Fruit fly (Drosophila melanogaster) whole organism, pupa: Measurements from ENCODE around the gene Gr93a.
A peak's percentile ranks its signal among the peaks of the same experiment; 100 is the strongest.

Experiments used
- CG10348 ChIP-seq: fragments of 200-800 bp; sonication (Bioruptor generic); IDR thresholded peaks from 2 replicates; pipeline ENCODE4 v1.3.6; 2022; ENCODE audit warnings: missing biosample characterization, missing genetic modification characterization
- CG12605 ChIP-seq: fragments of 200-800 bp; sonication (Bioruptor generic); IDR thresholded peaks from 2 replicates; pipeline ENCODE4 v1.3.6; 2022; ENCODE audit warnings: missing biosample characterization, missing genetic modification characterization
- CG13204 ChIP-seq: fragments of 200-800 bp; sonication (Bioruptor generic); optimal IDR thresholded peaks from 2 replicates; lab custom pipeline; 2018; ENCODE audit warnings: missing biosample characterization, mild to moderate bottlenecking, missing genetic modification characterization, moderate library complexity
- CG14655 ChIP-seq: fragments of 200-800 bp; sonication (Bioruptor generic); optimal IDR thresholded peaks from 3 replicates; lab custom pipeline; 2017; ENCODE audit warnings: mild to moderate bottlenecking, missing biosample characterization, missing genetic modification reagents, missing genetic modification characterization
- CG15710 ChIP-seq: fragments of 200-800 bp; sonication (Bioruptor generic); optimal IDR thresholded peaks from 2 replicates; lab custom pipeline; 2018; ENCODE audit warnings: missing biosample characterization, mild to moderate bottlenecking, missing genetic modification characterization, moderate library complexity
- CG17806 ChIP-seq: fragments of 200-800 bp; sonication (Bioruptor generic); optimal IDR thresholded peaks from 2 replicates; lab custom pipeline; 2018; ENCODE audit warnings: missing biosample characterization, mild to moderate bottlenecking, missing genetic modification characterization, moderate library complexity
- CG32121 ChIP-seq: fragments of 200-800 bp; sonication (Bioruptor generic); IDR thresholded peaks from 2 replicates; pipeline ENCODE4 v1.3.6; 2022; ENCODE audit warnings: missing biosample characterization, missing genetic modification characterization
- CG34367 ChIP-seq: fragments of 200-800 bp; sonication (Bioruptor generic); optimal IDR thresholded peaks from 2 replicates; lab custom pipeline; 2018; ENCODE audit warnings: missing biosample characterization, mild to moderate bottlenecking, missing genetic modification characterization
- CG4496 ChIP-seq: fragments of 200-800 bp; sonication (Bioruptor generic); IDR thresholded peaks from 3 replicates; pipeline ENCODE4 v1.3.6; 2022; ENCODE audit warnings: missing biosample characterization, missing genetic modification characterization
- CG8159 ChIP-seq: fragments of 200-800 bp; sonication (Bioruptor generic); optimal IDR thresholded peaks from 3 replicates; lab custom pipeline; 2018; ENCODE audit warnings: missing biosample characterization, mild to moderate bottlenecking, missing genetic modification characterization, moderate library complexity
- CG8301 ChIP-seq: fragments of 200-800 bp; sonication (Bioruptor generic); optimal IDR thresholded peaks from 2 replicates; lab custom pipeline; 2018; ENCODE audit warnings: missing biosample characterization, mild to moderate bottlenecking, missing genetic modification characterization
- CG9948 ChIP-seq: fragments of 200-800 bp; sonication (Bioruptor generic); optimal IDR thresholded peaks from 2 replicates; lab custom pipeline; 2018; ENCODE audit warnings: missing biosample characterization, mild to moderate bottlenecking, missing genetic modification characterization, moderate library complexity
- D1 ChIP-seq: fragments of 200-800 bp; sonication (Bioruptor generic); optimal IDR thresholded peaks from 2 replicates; lab custom pipeline; 2018; ENCODE audit warnings: missing biosample characterization, mild to moderate bottlenecking, missing genetic modification characterization, moderate library complexity
- EcR ChIP-seq: fragments of 200-800 bp; sonication (Bioruptor generic); optimal IDR thresholded peaks from 3 replicates; lab custom pipeline; 2019; ENCODE audit warnings: missing biosample characterization, missing genetic modification characterization, mild to moderate bottlenecking, moderate library complexity, missing genetic modification reagents
- Ets98B ChIP-seq: fragments of 200-800 bp; sonication (Bioruptor generic); IDR thresholded peaks from 2 replicates; pipeline ENCODE4 v1.3.6; 2022; ENCODE audit warnings: missing biosample characterization, missing genetic modification characterization
- Pif1A ChIP-seq: fragments of 200-800 bp; sonication (Bioruptor generic); optimal IDR thresholded peaks from 3 replicates; lab custom pipeline; 2016; ENCODE audit warnings: missing biosample characterization, missing genetic modification characterization
- Pif1B ChIP-seq: fragments of 200-800 bp; sonication (Bioruptor generic); optimal IDR thresholded peaks from 3 replicates; lab custom pipeline; 2016; ENCODE audit warnings: missing biosample characterization, missing genetic modification characterization
- Snoo ChIP-seq: fragments of 200-800 bp; sonication (Bioruptor generic); optimal IDR thresholded peaks from 3 replicates; lab custom pipeline; 2017; ENCODE audit warnings: missing biosample characterization, mild to moderate bottlenecking, missing genetic modification characterization, inconsistent platforms
- fd96Ca ChIP-seq: fragments of 200-800 bp; sonication (Bioruptor generic); IDR thresholded peaks from 3 replicates; pipeline ENCODE4 v1.3.6; 2022; ENCODE audit warnings: missing biosample characterization, missing genetic modification characterization
- gl ChIP-seq: fragments of 200-800 bp; sonication (Bioruptor generic); optimal IDR thresholded peaks from 2 replicates; lab custom pipeline; 2018; ENCODE audit warnings: missing biosample characterization, mild to moderate bottlenecking, missing genetic modification characterization
- rn ChIP-seq: fragments of 200-800 bp; sonication (Bioruptor generic); IDR thresholded peaks from 2 replicates; pipeline ENCODE4 v1.3.6; 2022; ENCODE audit warnings: missing biosample characterization, missing genetic modification characterization

Gene Gr93a

dm6 chr3R:21848271-21848670 is 16.0 kb downstream of the Gr93a start:
- TF ChIP-seq CG32121, result peak; percentile 28; the same call in 1 of the 2 replicates
- no peak for TF ChIP-seq CG10348
- peak; percentile 27; the same call in 1 of the 3 replicates for TF ChIP-seq CG4496 (GFP tag; lab: Robert Waterston, UW)
- TF ChIP-seq Pif1B (GFP tag; lab: Kevin White, UChicago), result no peak
- peak; percentile 53 for TF ChIP-seq EcR
- TF ChIP-seq rn (GFP tag; lab: Robert Waterston, UW), result no peak
- TF ChIP-seq CG8301 (tag; lab: Kevin White, UChicago), result no peak
- TF ChIP-seq CG12605 (GFP tag; lab: Robert Waterston, UW), result no peak
- peak; percentile 36; the same call in 1 of the 3 replicates for TF ChIP-seq fd96Ca (GFP tag; lab: Robert Waterston, UW)
- TF ChIP-seq CG9948, result no peak

dm6 chr3R:21848987-21849442 is 16.7 kb downstream of the Gr93a start:
- peak; percentile 65 for TF ChIP-seq CG12605 (GFP tag; lab: Robert Waterston, UW)
- peak; percentile 87 for TF ChIP-seq CG17806 (tag; lab: Kevin White, UChicago)
- peak; percentile 93 for TF ChIP-seq CG15710 (tag; lab: Kevin White, UChicago)
- peak; percentile 95 for TF ChIP-seq Snoo
- TF ChIP-seq CG8301 (tag; lab: Kevin White, UChicago), result peak; percentile 92
- peak; percentile 78 for TF ChIP-seq fd96Ca (GFP tag; lab: Robert Waterston, UW)
- peak; percentile 78 for TF ChIP-seq Ets98B
- peak; percentile 79 for TF ChIP-seq CG32121
- TF ChIP-seq rn (GFP tag; lab: Robert Waterston, UW), result peak; percentile 34; the same call in 1 of the 2 replicates
- peak; percentile 87 for TF ChIP-seq CG4496 (GFP tag; lab: Robert Waterston, UW)
- TF ChIP-seq CG34367, result peak; percentile 83
- TF ChIP-seq CG9948, result peak; percentile 91
- TF ChIP-seq gl, result peak; percentile 49
- peak; percentile 96 for TF ChIP-seq CG14655 (GFP tag; lab: Kevin White, UChicago)
- TF ChIP-seq EcR, result peak; percentile 43
- TF ChIP-seq CG8159, result peak; percentile 95
- TF ChIP-seq Pif1B (GFP tag; lab: Kevin White, UChicago), result peak; percentile 94
- TF ChIP-seq Pif1A, result peak; percentile 90
- peak; percentile 92 for TF ChIP-seq D1 (tag; lab: Kevin White, UChicago)
- TF ChIP-seq CG10348, result peak; percentile 69
- TF ChIP-seq CG13204 (GFP tag; lab: Kevin White, UChicago), result peak; percentile 76

- TF ChIP-seq Ets98B, result peak; percentile 54; the same call in 1 of the 2 replicates
- peak; percentile 2 for TF ChIP-seq CG15710 (tag; lab: Kevin White, UChicago)
- TF ChIP-seq rn (GFP tag; lab: Robert Waterston, UW), result no peak
- no peak for TF ChIP-seq Pif1B (GFP tag; lab: Kevin White, UChicago)
- peak; percentile 19 for TF ChIP-seq CG9948
- no peak for TF ChIP-seq CG12605 (GFP tag; lab: Robert Waterston, UW)
- no peak for TF ChIP-seq CG13204 (GFP tag; lab: Kevin White, UChicago)
- TF ChIP-seq CG4496 (GFP tag; lab: Robert Waterston, UW), result peak; percentile 59; the same call in 2 of the 3 replicates
- no peak for TF ChIP-seq CG17806 (tag; lab: Kevin White, UChicago)
- TF ChIP-seq CG14655 (GFP tag; lab: Kevin White, UChicago), result peak; percentile 44
- no peak for TF ChIP-seq CG10348
- TF ChIP-seq CG34367, result no peak
- no peak for TF ChIP-seq CG32121
- TF ChIP-seq EcR, result no peak
- no peak for TF ChIP-seq gl
- TF ChIP-seq Pif1A, result peak; percentile 36
- peak; percentile 3 for TF ChIP-seq CG8159
- peak; percentile 28 for TF ChIP-seq CG8301 (tag; lab: Kevin White, UChicago)
- TF ChIP-seq Snoo, result no peak
- TF ChIP-seq D1 (tag; lab: Kevin White, UChicago), result no peak
- TF ChIP-seq fd96Ca (GFP tag; lab: Robert Waterston, UW), result peak; percentile 53; the same call in 1 of the 3 replicates
These were observed 17.7 kb downstream of the Gr93a start for dm6 chr3R:21849988-21850460.

dm6 chr3R:21851592-21852578 is 19.6 kb downstream of the Gr93a start:
- TF ChIP-seq EcR, result peak; percentile 80
- TF ChIP-seq Pif1B (GFP tag; lab: Kevin White, UChicago), result no peak

- TF ChIP-seq Ets98B (0 out of 2 replicates have a peak, but pooled peaks have one; percentile 11), CG12605 (GFP tag; lab: Robert Waterston, UW) (no peak), CG8159 (peak; percentile 54), CG4496 (GFP tag; lab: Robert Waterston, UW) (no peak), EcR (peak; percentile 44), Pif1B (GFP tag; lab: Kevin White, UChicago) (no peak), fd96Ca (GFP tag; lab: Robert Waterston, UW) (0 out of 3 replicates have a peak, but pooled peaks have one; percentile 33), CG10348 (no peak), CG13204 (GFP tag; lab: Kevin White, UChicago) (no peak), CG14655 (GFP tag; lab: Kevin White, UChicago) (peak; percentile 35), CG15710 (tag; lab: Kevin White, UChicago) (peak; percentile 39), CG8301 (tag; lab: Kevin White, UChicago) (peak; percentile 21), CG9948 (peak; percentile 32), CG17806 (tag; lab: Kevin White, UChicago) (peak; percentile 33), Pif1A (peak; percentile 1), gl (no peak), D1 (tag; lab: Kevin White, UChicago) (no peak)
- TF ChIP-seq, all 21 proteins: peak for 10
These were observed 20.4 kb downstream of the Gr93a start for dm6 chr3R:21852579-21853233.
